Worm (Caenorhabditis elegans): ENCODE data around the gene K02D10.2.

- no peak for TF ChIP-seq nhr-84 (tag; optimal IDR thresholded peaks at IDR 0.05)
- TF ChIP-seq pqm-1 (tag; optimal IDR thresholded peaks at IDR 0.05), result no peak
- no peak for TF ChIP-seq mab-9 (GFP tag; IDR thresholded peaks at IDR 0.05)
- TF ChIP-seq ceh-82 (tag; optimal IDR thresholded peaks at IDR 0.05), result peak in 1 of 3 experiments; percentile 20
- TF ChIP-seq fos-1 (tag; optimal IDR thresholded peaks at IDR 0.05), result peak; percentile 8
These were observed 9.4 kb upstream of the K02D10.2 start for ce11 chrIII:8780473-8780872.
